Worm (Caenorhabditis elegans) whole organism, late embryonic: ENCODE results near the gene ucr-1.

Source experiments
- ceh-18 ChIP-seq: sonication (generic microtip); optimal IDR thresholded peaks from 2 replicates; lab custom pipeline; 2016; ENCODE audit warnings: missing genetic modification characterization, missing compliant biosample characterization
- ceh-19 ChIP-seq: fragments of 200-800 bp; sonication (Bioruptor generic); optimal IDR thresholded peaks from 2 replicates; lab custom pipeline; 2018; ENCODE audit warnings: mild to moderate bottlenecking, missing genetic modification characterization, missing compliant biosample characterization
- ceh-9 ChIP-seq: sonication (generic microtip); optimal IDR thresholded peaks from 2 replicates; lab custom pipeline; 2016; ENCODE audit warnings: mild to moderate bottlenecking, missing genetic modification characterization, inconsistent platforms, missing compliant biosample characterization
- gmeb-2 ChIP-seq: sonication (generic microtip); optimal IDR thresholded peaks from 2 replicates; lab custom pipeline; 2016; ENCODE audit warnings: missing genetic modification characterization, inconsistent platforms, missing compliant biosample characterization
- nfya-1 ChIP-seq: sonication (generic microtip); optimal IDR thresholded peaks from 2 replicates; lab custom pipeline; 2017; ENCODE audit warnings: missing genetic modification characterization, mild to moderate bottlenecking, missing compliant biosample characterization, antibody characterized with exemption, moderate library complexity
- sox-2 ChIP-seq: fragments of 200-800 bp; sonication (Bioruptor generic); IDR thresholded peaks from 2 replicates; pipeline ENCODE4 v1.3.6; 2022; ENCODE audit warnings: missing genetic modification reagents, missing genetic modification characterization, missing compliant biosample characterization
- ttx-3 ChIP-seq: sonication (generic microtip); optimal IDR thresholded peaks from 2 replicates; lab custom pipeline; 2016; ENCODE audit warnings: missing genetic modification reagents, missing genetic modification characterization, missing compliant biosample characterization
- ztf-16 ChIP-seq: sonication (generic microtip); optimal IDR thresholded peaks from 2 replicates; lab custom pipeline; 2017; ENCODE audit warnings: missing genetic modification characterization, missing compliant biosample characterization

DNA sequence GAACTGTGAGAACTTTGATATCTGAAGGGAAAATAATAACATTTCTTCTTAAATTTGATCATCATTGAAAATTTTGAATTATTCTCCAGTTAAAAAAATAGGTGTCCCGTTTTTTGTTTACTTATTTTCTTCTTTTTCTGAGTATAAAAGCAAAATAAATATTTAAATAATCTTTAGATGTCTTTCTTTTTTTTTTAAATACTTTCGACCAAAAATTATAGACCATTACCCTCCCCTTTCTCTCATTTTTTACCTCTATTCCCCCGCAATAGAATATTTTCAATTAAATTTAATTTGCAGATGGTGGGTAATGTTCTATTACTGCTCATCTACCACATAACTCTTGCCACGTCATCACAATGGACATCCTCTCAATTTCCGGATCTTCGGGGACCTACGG, 18.2 kb upstream of the ucr-1 start, which contains the start of gene molo-1:
- TF ChIP-seq nfya-1 (no peak), ztf-16 (tag; lab: Kevin White, UChicago) (no peak), ceh-19 (GFP tag; lab: Kevin White, UChicago) (no peak), ttx-3 (tag; lab: Kevin White, UChicago) (no peak), gmeb-2 (no peak), sox-2 (GFP tag; lab: Robert Waterston, UW) (no peak), ceh-18 (no peak), ceh-9 (tag; lab: Kevin White, UChicago) (no peak)
